Fruit fly (Drosophila melanogaster) whole organism, embryonic: ENCODE data around the gene Mgat4b.

ENCODE experiments used
- Asciz ChIP-seq: fragments of 200-800 bp; sonication (Bioruptor generic); optimal IDR thresholded peaks from 2 replicates; lab custom pipeline; 2017; ENCODE audit warnings: missing biosample characterization, mild to moderate bottlenecking, missing genetic modification characterization, missing genetic modification reagents
- Atf-2 ChIP-seq: fragments of 200-800 bp; sonication (Bioruptor generic); optimal IDR thresholded peaks from 2 replicates; lab custom pipeline; 2016; ENCODE audit warnings: missing biosample characterization, missing genetic modification characterization
- B-H1 ChIP-seq: fragments of 200-800 bp; sonication (Bioruptor generic); IDR thresholded peaks from 3 replicates; pipeline ENCODE4 v1.3.6; 2022; ENCODE audit warnings: missing biosample characterization, missing genetic modification characterization
- BEAF-32 ChIP-seq: fragments of 200-800 bp; sonication (Bioruptor generic); optimal IDR thresholded peaks from 3 replicates; lab custom pipeline; 2017; ENCODE audit warnings: missing biosample characterization, missing genetic modification characterization, mild to moderate bottlenecking, moderate library complexity, missing genetic modification reagents
- CG10267 ChIP-seq: fragments of 200-800 bp; sonication (Bioruptor generic); optimal IDR thresholded peaks from 2 replicates; lab custom pipeline; 2018; ENCODE audit warnings: missing biosample characterization, mild to moderate bottlenecking, missing genetic modification characterization, moderate library complexity
- CG10959 ChIP-seq: fragments of 200-800 bp; sonication (Bioruptor generic); IDR thresholded peaks from 2 replicates; pipeline ENCODE4 v1.3.6; 2022; ENCODE audit warnings: missing biosample characterization, missing genetic modification characterization
- CG11504 ChIP-seq: fragments of 200-800 bp; sonication (Bioruptor generic); optimal IDR thresholded peaks from 3 replicates; lab custom pipeline; 2019; ENCODE audit warnings: missing biosample characterization, mild to moderate bottlenecking, missing genetic modification characterization, moderate library complexity
- CG18262 ChIP-seq: fragments of 200-800 bp; optimal IDR thresholded peaks from 3 replicates; lab custom pipeline; 2019; ENCODE audit warnings: missing biosample characterization, mild to moderate bottlenecking, missing genetic modification characterization, moderate library complexity
- CG1832 ChIP-seq: fragments of 200-800 bp; sonication (Bioruptor generic); optimal IDR thresholded peaks from 2 replicates; lab custom pipeline; 2017; ENCODE audit warnings: missing biosample characterization, mild to moderate bottlenecking, missing genetic modification characterization, inconsistent platforms
- CG18619 ChIP-seq: fragments of 200-800 bp; sonication (Bioruptor generic); optimal IDR thresholded peaks from 3 replicates; lab custom pipeline; 2017; ENCODE audit warnings: missing biosample characterization, mild to moderate bottlenecking, missing genetic modification characterization
- CG2116 ChIP-seq: fragments of 200-800 bp; sonication (Bioruptor generic); optimal IDR thresholded peaks from 3 replicates; lab custom pipeline; 2018; ENCODE audit warnings: missing biosample characterization, mild to moderate bottlenecking, missing genetic modification characterization
- CG2712 ChIP-seq: fragments of 200-800 bp; optimal IDR thresholded peaks from 3 replicates; lab custom pipeline; 2019; ENCODE audit warnings: missing biosample characterization, mild to moderate bottlenecking, missing genetic modification characterization, moderate library complexity
- CG30403 ChIP-seq: fragments of 200-800 bp; sonication (Bioruptor generic); optimal IDR thresholded peaks from 3 replicates; lab custom pipeline; 2016; ENCODE audit warnings: missing biosample characterization, missing genetic modification characterization
- CG31441 ChIP-seq: fragments of 200-800 bp; sonication (Bioruptor generic); IDR thresholded peaks from 2 replicates; pipeline ENCODE4 v1.3.6; 2022; ENCODE audit warnings: missing biosample characterization, missing genetic modification characterization
- CG3847 ChIP-seq: fragments of 200-800 bp; sonication (Bioruptor generic); IDR thresholded peaks from 2 replicates; pipeline ENCODE4 v1.3.6; 2022; ENCODE audit warnings: missing biosample characterization, missing genetic modification characterization
- CG4424 ChIP-seq: fragments of 200-800 bp; sonication (Bioruptor generic); optimal IDR thresholded peaks from 3 replicates; lab custom pipeline; 2016; ENCODE audit warnings: missing biosample characterization, missing genetic modification characterization
- CG6175 ChIP-seq: fragments of 200-800 bp; sonication (Bioruptor generic); IDR thresholded peaks from 3 replicates; pipeline ENCODE4 v1.3.6; 2022; ENCODE audit warnings: missing biosample characterization, missing genetic modification characterization
- CG6765 ChIP-seq: fragments of 200-800 bp; sonication (Bioruptor generic); optimal IDR thresholded peaks from 3 replicates; lab custom pipeline; 2017; ENCODE audit warnings: missing biosample characterization, mild to moderate bottlenecking, missing genetic modification characterization
- CG7839 ChIP-seq: fragments of 200-800 bp; sonication (Bioruptor generic); optimal IDR thresholded peaks from 3 replicates; lab custom pipeline; 2018; ENCODE audit warnings: missing biosample characterization, mild to moderate bottlenecking, missing genetic modification characterization, moderate library complexity
- CG8478 ChIP-seq: fragments of >200 bp; optimal IDR thresholded peaks from 2 replicates; lab custom pipeline; 2018
- Chrac-16 ChIP-seq: fragments of 200-800 bp; sonication (Bioruptor generic); optimal IDR thresholded peaks from 3 replicates; lab custom pipeline; 2016; ENCODE audit warnings: missing biosample characterization, missing genetic modification characterization
- D ChIP-seq, 2 experiments: fragments of 200-800 bp in 1 of 2; fragments of >200 bp in 1 of 2; sonication (Bioruptor generic) in 1 of 2; optimal IDR thresholded peaks; 2 replicates in 1 of 2; 3 replicates in 1 of 2; lab custom pipeline; 2017; ENCODE audit warnings: mild to moderate bottlenecking in 1 of 2, missing biosample characterization in 1 of 2, missing genetic modification characterization in 1 of 2, missing genetic modification reagents in 1 of 2
- Dad ChIP-seq: fragments of 200-800 bp; sonication (Bioruptor generic); optimal IDR thresholded peaks from 3 replicates; lab custom pipeline; 2016; ENCODE audit warnings: missing biosample characterization, missing genetic modification characterization
- Dbx ChIP-seq: fragments of 200-800 bp; sonication (Bioruptor generic); IDR thresholded peaks from 3 replicates; pipeline ENCODE4 v1.3.6; 2022; ENCODE audit warnings: missing biosample characterization, missing genetic modification characterization
- Hand ChIP-seq: fragments of 200-800 bp; sonication (Bioruptor generic); optimal IDR thresholded peaks from 2 replicates; lab custom pipeline; 2017; ENCODE audit warnings: mild to moderate bottlenecking, missing biosample characterization, missing genetic modification reagents, missing genetic modification characterization
- Hr78 ChIP-seq, 2 experiments: fragments of 200-800 bp in 1 of 2; fragments of >200 bp in 1 of 2; sonication (Bioruptor generic) in 1 of 2; optimal IDR thresholded peaks; 2 replicates each; lab custom pipeline; 2017 to 2019; ENCODE audit warnings: missing biosample characterization in 2 of 2, missing genetic modification characterization in 2 of 2, mild to moderate bottlenecking in 1 of 2, moderate library complexity in 1 of 2
- Myb ChIP-seq: fragments of 200-800 bp; sonication (Bioruptor generic); optimal IDR thresholded peaks from 2 replicates; lab custom pipeline; 2016; ENCODE audit warnings: missing biosample characterization, missing genetic modification characterization
- TFAM ChIP-seq: fragments of 200-800 bp; sonication (Bioruptor generic); optimal IDR thresholded peaks from 2 replicates; lab custom pipeline; 2017; ENCODE audit warnings: missing biosample characterization, missing genetic modification characterization, inconsistent platforms
- Trl ChIP-seq, 3 experiments: fragments of >200 bp in 2 of 3; fragments of 200-800 bp in 1 of 3; sonication (Bioruptor generic) in 1 of 3; optimal IDR thresholded peaks; 2 replicates in 1 of 3; 3 replicates in 2 of 3; lab custom pipeline; 2016 to 2017; ENCODE audit warnings: missing biosample characterization in 1 of 3, missing genetic modification characterization in 1 of 3
- ab ChIP-seq: fragments of 200-800 bp; sonication (Bioruptor generic); optimal IDR thresholded peaks from 2 replicates; lab custom pipeline; 2016; ENCODE audit warnings: missing biosample characterization, missing genetic modification characterization
- ara ChIP-seq: fragments of 200-800 bp; sonication (Bioruptor generic); IDR thresholded peaks from 2 replicates; pipeline ENCODE4 v1.3.6; 2022; ENCODE audit warnings: missing biosample characterization, missing genetic modification characterization
- crc ChIP-seq: fragments of 200-800 bp; sonication (Bioruptor generic); optimal IDR thresholded peaks from 2 replicates; lab custom pipeline; 2016; ENCODE audit warnings: missing biosample characterization, missing genetic modification characterization
- dpn ChIP-seq, 2 experiments: fragments of 200-800 bp; sonication (Bioruptor generic); optimal IDR thresholded peaks; 3 replicates each; lab custom pipeline; 2016; ENCODE audit warnings: missing biosample characterization in 2 of 2, missing genetic modification characterization in 2 of 2
- esg ChIP-seq: fragments of 200-800 bp; sonication (Bioruptor generic); conservative IDR thresholded peaks from 2 replicates; pipeline ENCODE4 v1.3.6; 2022; ENCODE audit warnings: missing biosample characterization, missing genetic modification characterization
- hb ChIP-seq: fragments of 200-800 bp; sonication (Bioruptor generic); IDR thresholded peaks from 3 replicates; pipeline ENCODE4 v1.3.6; 2022; ENCODE audit warnings: missing biosample characterization, missing genetic modification characterization; ENCODE audit not compliant: partially characterized antibody
- ken ChIP-seq: fragments of 200-800 bp; sonication (Bioruptor generic); IDR thresholded peaks from 3 replicates; pipeline ENCODE4 v1.3.6; 2022; ENCODE audit warnings: missing biosample characterization, missing genetic modification characterization
- lab ChIP-seq: fragments of 200-800 bp; sonication (Bioruptor generic); optimal IDR thresholded peaks from 3 replicates; lab custom pipeline; 2017; ENCODE audit warnings: missing biosample characterization, missing genetic modification characterization, mild to moderate bottlenecking, moderate library complexity, missing genetic modification reagents
- lov ChIP-seq, 2 experiments: fragments of 200-800 bp in 1 of 2; fragments of >200 bp in 1 of 2; sonication (Bioruptor generic) in 1 of 2; IDR thresholded peaks in 1 of 2; optimal IDR thresholded peaks in 1 of 2; 2 replicates in 1 of 2; 3 replicates in 1 of 2; pipeline versions ENCODE4 v1.3.6 to Lab custom; 2017 to 2022; ENCODE audit warnings: missing biosample characterization in 1 of 2, missing genetic modification characterization in 1 of 2
- mam ChIP-seq: fragments of 200-800 bp; sonication (Bioruptor generic); optimal IDR thresholded peaks from 3 replicates; lab custom pipeline; 2016; ENCODE audit warnings: missing biosample characterization, missing genetic modification characterization
- odd ChIP-seq: fragments of 200-800 bp; sonication (Bioruptor generic); optimal IDR thresholded peaks from 2 replicates; lab custom pipeline; 2017; ENCODE audit warnings: missing biosample characterization, mild to moderate bottlenecking, missing genetic modification characterization
- prd ChIP-seq, 3 experiments: fragments of >200 bp in 2 of 3; fragments of 200-800 bp in 1 of 3; sonication (Bioruptor generic) in 1 of 3; optimal IDR thresholded peaks in 2 of 3; IDR thresholded peaks in 1 of 3; 2 replicates in 2 of 3; 3 replicates in 1 of 3; pipeline versions ENCODE4 v1.3.6 to Lab custom; 2017 to 2022; ENCODE audit warnings: missing biosample characterization in 1 of 3, missing genetic modification characterization in 1 of 3
- pum ChIP-seq: fragments of 200-800 bp; sonication (Bioruptor generic); optimal IDR thresholded peaks from 2 replicates; lab custom pipeline; 2016; ENCODE audit warnings: missing biosample characterization, missing genetic modification characterization
- row ChIP-seq: fragments of 200-800 bp; sonication (Bioruptor generic); IDR thresholded peaks from 3 replicates; pipeline ENCODE4 v1.3.6; 2022; ENCODE audit warnings: missing biosample characterization, missing genetic modification characterization
- shn ChIP-seq: fragments of 200-800 bp; sonication (Bioruptor generic); optimal IDR thresholded peaks from 3 replicates; lab custom pipeline; 2016; ENCODE audit warnings: missing biosample characterization, missing genetic modification characterization
- stc ChIP-seq: fragments of 200-800 bp; sonication (Bioruptor generic); IDR thresholded peaks from 2 replicates; pipeline ENCODE4 v1.3.6; 2022; ENCODE audit warnings: missing biosample characterization, missing genetic modification characterization
- unpg ChIP-seq: fragments of 200-800 bp; sonication (Bioruptor generic); optimal IDR thresholded peaks from 3 replicates; lab custom pipeline; 2018; ENCODE audit warnings: missing biosample characterization, mild to moderate bottlenecking, missing genetic modification characterization, moderate library complexity

The Mgat4b gene

DNA sequence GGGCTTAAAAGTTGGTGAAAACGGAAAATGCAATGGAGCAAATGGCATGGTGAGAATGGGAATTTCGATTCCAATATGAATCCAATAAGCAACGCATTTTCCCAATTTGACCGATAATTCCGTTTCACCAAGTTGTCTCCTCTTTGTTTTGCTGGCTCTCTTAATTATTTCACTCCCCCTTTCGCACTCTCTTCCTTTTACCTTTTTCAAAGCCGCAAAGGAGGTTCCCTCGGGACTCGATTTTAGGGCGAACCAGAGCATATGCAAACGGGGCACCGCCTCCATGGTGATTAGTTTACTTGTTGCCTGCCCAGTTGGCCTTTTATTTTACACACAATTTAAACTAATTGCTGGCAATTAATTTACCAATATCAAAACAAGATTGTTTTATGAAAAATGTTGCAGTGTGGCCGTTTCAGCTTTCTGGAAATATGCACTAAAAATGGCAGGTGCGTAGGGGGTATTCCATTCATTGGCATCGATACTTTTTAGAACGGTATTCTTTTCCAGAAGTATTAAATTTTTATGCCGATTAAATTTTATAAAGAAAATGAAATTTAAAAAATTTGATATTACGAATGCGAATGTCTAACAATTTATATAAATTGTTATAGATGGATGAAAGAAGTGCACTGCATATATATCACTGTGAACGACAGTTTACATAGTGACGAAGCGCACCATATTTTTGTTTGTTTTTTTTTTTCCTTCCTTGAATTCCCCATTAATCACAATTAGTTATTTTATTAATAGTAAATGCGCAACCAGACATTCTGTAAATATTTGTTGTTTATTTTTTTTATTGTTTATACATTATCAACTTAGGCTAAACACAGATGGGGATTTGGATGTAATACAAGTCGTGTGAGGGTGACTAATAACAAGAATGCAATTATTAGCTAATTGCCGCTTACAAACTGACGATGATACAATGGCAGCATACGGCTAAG, 6.9 kb upstream of the Mgat4b start, which contains the start of gene mop:
Gene mop, minus strand, starts transcription at position 419 of the 950 bp plus-strand sequence.
- no peak for TF ChIP-seq pum
- peak; percentile 50; the same call in 1 of the 2 replicates for TF ChIP-seq CG3847 (GFP tag; lab: Robert Waterston, UW)
- no peak for TF ChIP-seq Atf-2 (GFP tag; lab: Kevin White, UChicago)
- TF ChIP-seq ken (GFP tag; lab: Robert Waterston, UW): 0 out of 3 replicates have a peak, but pooled peaks have one; percentile 45
- peak; percentile 62 for TF ChIP-seq BEAF-32 (GFP tag; lab: Kevin White, UChicago)
- TF ChIP-seq CG18262 (tag; lab: Kevin White, UChicago): no peak
- TF ChIP-seq Trl (optimal IDR thresholded peaks at IDR 0.05; lab: Kevin White, UChicago): peak; percentile 57 to 59
- TF ChIP-seq Trl (GFP tag; optimal IDR thresholded peaks at IDR 0.05; lab: Kevin White, UChicago): no peak
- TF ChIP-seq CG4424 (GFP tag; lab: Kevin White, UChicago): peak; percentile 31
- no peak for TF ChIP-seq stc (GFP tag; lab: Robert Waterston, UW)
- no peak for TF ChIP-seq ara
- TF ChIP-seq B-H1: peak; percentile 36; the same call in 2 of the 3 replicates
- peak; percentile 29 for TF ChIP-seq CG2116
- TF ChIP-seq CG30403 (GFP tag; lab: Kevin White, UChicago): peak; percentile 46
- peak; percentile 10 for TF ChIP-seq D (optimal IDR thresholded peaks at IDR 0.05; lab: Kevin White, UChicago)
- TF ChIP-seq D (GFP tag; optimal IDR thresholded peaks at IDR 0.05; lab: Kevin White, UChicago): no peak
- TF ChIP-seq row (GFP tag; lab: Robert Waterston, UW): peak; percentile 89
- TF ChIP-seq Dbx (GFP tag; lab: Robert Waterston, UW): peak; percentile 70; the same call in 2 of the 3 replicates
- peak; percentile 9 to 35 for TF ChIP-seq dpn (GFP tag; optimal IDR thresholded peaks at IDR 0.05; lab: Kevin White, UChicago)
- TF ChIP-seq lov (optimal IDR thresholded peaks at IDR 0.05; lab: Kevin White, UChicago): no peak
- no peak for TF ChIP-seq lov (GFP tag; IDR thresholded peaks at IDR 0.05; lab: Robert Waterston, UW)
- no peak for TF ChIP-seq odd (GFP tag; lab: Kevin White, UChicago)
- no peak for TF ChIP-seq CG6765 (GFP tag; lab: Kevin White, UChicago)
- TF ChIP-seq Myb (GFP tag; lab: Kevin White, UChicago): no peak
- peak; percentile 28 for TF ChIP-seq mam
- no peak for TF ChIP-seq TFAM (GFP tag; lab: Kevin White, UChicago)
- no peak for TF ChIP-seq CG18619 (GFP tag; lab: Kevin White, UChicago)
- no peak for TF ChIP-seq Hand
- TF ChIP-seq Asciz (GFP tag; lab: Kevin White, UChicago): no peak
- TF ChIP-seq ab (GFP tag; lab: Kevin White, UChicago): no peak
- peak; percentile 59 for TF ChIP-seq esg (GFP tag; lab: Robert Waterston, UW)
- no peak for TF ChIP-seq CG1832
- TF ChIP-seq CG7839: no peak
- no peak for TF ChIP-seq CG8478 (lab: Kevin White, UChicago)
- peak; percentile 22 for TF ChIP-seq Chrac-16 (GFP tag; lab: Kevin White, UChicago)
- TF ChIP-seq prd (optimal IDR thresholded peaks at IDR 0.05; lab: Kevin White, UChicago): no peak
- TF ChIP-seq prd (GFP tag; IDR thresholded peaks at IDR 0.05; lab: Robert Waterston, UW): peak; percentile 73
- TF ChIP-seq lab: no peak
- no peak for TF ChIP-seq unpg
- no peak for TF ChIP-seq CG31441
- no peak for TF ChIP-seq hb (GFP tag; lab: Robert Waterston, UW)
- TF ChIP-seq Dad (GFP tag; lab: Kevin White, UChicago): no peak
- TF ChIP-seq CG6175: no peak
- TF ChIP-seq crc: no peak
- TF ChIP-seq CG2712 (tag; lab: Kevin White, UChicago): no peak
- TF ChIP-seq CG10267 (tag; lab: Kevin White, UChicago): peak; percentile 26
- TF ChIP-seq CG11504 (tag; lab: Kevin White, UChicago): no peak
- no peak for TF ChIP-seq shn
- TF ChIP-seq Hr78 (GFP tag; optimal IDR thresholded peaks at IDR 0.05; lab: Kevin White, UChicago): no peak
- TF ChIP-seq CG10959 (GFP tag; lab: Robert Waterston, UW): 0 out of 2 replicates have a peak, but pooled peaks have one; percentile 20
